Fruit fly (Drosophila melanogaster) whole organism, embryonic: Measurements from ENCODE around the gene CG9184.

Experiments
- Asciz ChIP-seq: fragments of 200-800 bp; sonication (Bioruptor generic); optimal IDR thresholded peaks from 2 replicates; lab custom pipeline; 2017; ENCODE audit warnings: missing biosample characterization, mild to moderate bottlenecking, missing genetic modification characterization, missing genetic modification reagents
- BtbVII ChIP-seq: fragments of 200-800 bp; sonication (Bioruptor generic); optimal IDR thresholded peaks from 3 replicates; lab custom pipeline; 2017; ENCODE audit warnings: missing biosample characterization, mild to moderate bottlenecking, missing genetic modification characterization
- CG10431 ChIP-seq: fragments of 200-800 bp; sonication (Bioruptor generic); optimal IDR thresholded peaks from 3 replicates; lab custom pipeline; 2018; ENCODE audit warnings: missing biosample characterization, mild to moderate bottlenecking, missing genetic modification characterization
- CG10462 ChIP-seq: fragments of 200-800 bp; sonication (Bioruptor generic); optimal IDR thresholded peaks from 2 replicates; lab custom pipeline; 2016; ENCODE audit warnings: missing biosample characterization, missing genetic modification characterization
- CG11695 ChIP-seq: fragments of 200-800 bp; sonication (Bioruptor generic); IDR thresholded peaks from 3 replicates; pipeline ENCODE4 v1.3.6; 2022; ENCODE audit warnings: missing biosample characterization, missing genetic modification characterization
- CG13287 ChIP-seq: fragments of 200-800 bp; sonication (Bioruptor generic); IDR thresholded peaks from 2 replicates; pipeline ENCODE4 v1.3.6; 2022; ENCODE audit warnings: missing biosample characterization, missing genetic modification characterization; ENCODE audit not compliant: partially characterized antibody
- CG14014 ChIP-seq: fragments of 200-800 bp; sonication (Bioruptor generic); IDR thresholded peaks from 2 replicates; pipeline ENCODE4 v1.3.6; 2022; ENCODE audit warnings: missing biosample characterization, missing genetic modification characterization
- CG1602 ChIP-seq: fragments of 200-800 bp; sonication (Bioruptor generic); optimal IDR thresholded peaks from 3 replicates; lab custom pipeline; 2016; ENCODE audit warnings: missing biosample characterization, missing genetic modification characterization
- CG17612 ChIP-seq: fragments of 200-800 bp; sonication (Bioruptor generic); IDR thresholded peaks from 2 replicates; pipeline ENCODE4 v1.3.6; 2022; ENCODE audit warnings: missing biosample characterization, missing genetic modification characterization
- CG18476 ChIP-seq: fragments of 200-800 bp; sonication (Bioruptor generic); optimal IDR thresholded peaks from 2 replicates; lab custom pipeline; 2016; ENCODE audit warnings: missing biosample characterization, mild to moderate bottlenecking, missing genetic modification characterization
- CG3726 ChIP-seq: fragments of 200-800 bp; sonication (Bioruptor generic); IDR thresholded peaks from 3 replicates; pipeline ENCODE4, ENCODE4 v1.3.6; 2022; ENCODE audit warnings: missing biosample characterization, missing genetic modification characterization
- CG6654 ChIP-seq: fragments of 200-800 bp; sonication (Bioruptor generic); optimal IDR thresholded peaks from 2 replicates; lab custom pipeline; 2017; ENCODE audit warnings: missing biosample characterization, mild to moderate bottlenecking, missing genetic modification characterization
- CG7556 ChIP-seq: fragments of 200-800 bp; sonication (Bioruptor generic); optimal IDR thresholded peaks from 2 replicates; lab custom pipeline; 2017; ENCODE audit warnings: missing biosample characterization, mild to moderate bottlenecking, missing genetic modification characterization
- CG7786 ChIP-seq: fragments of 200-800 bp; sonication (Bioruptor generic); optimal IDR thresholded peaks from 2 replicates; lab custom pipeline; 2016; ENCODE audit warnings: missing biosample characterization, missing genetic modification characterization
- CG7928 ChIP-seq: fragments of 200-800 bp; sonication (Bioruptor generic); optimal IDR thresholded peaks from 2 replicates; lab custom pipeline; 2017; ENCODE audit warnings: missing biosample characterization, mild to moderate bottlenecking, missing genetic modification characterization
- CG8290 ChIP-seq, 3 experiments: fragments of 200-800 bp; sonication (Bioruptor generic); optimal IDR thresholded peaks; 2 replicates each; lab custom pipeline; 2016 to 2019; ENCODE audit warnings: missing biosample characterization in 3 of 3, missing genetic modification characterization in 3 of 3, mild to moderate bottlenecking in 2 of 3, moderate library complexity in 1 of 3
- CG8924 ChIP-seq: fragments of 200-800 bp; optimal IDR thresholded peaks from 3 replicates; lab custom pipeline; 2019; ENCODE audit warnings: missing biosample characterization, mild to moderate bottlenecking, missing genetic modification characterization, moderate library complexity
- CG9727 ChIP-seq: fragments of 200-800 bp; sonication (Bioruptor generic); optimal IDR thresholded peaks from 3 replicates; lab custom pipeline; 2017; ENCODE audit warnings: missing biosample characterization, mild to moderate bottlenecking, missing genetic modification characterization
- CkIIα-i1 ChIP-seq: fragments of 200-800 bp; sonication (Bioruptor generic); IDR thresholded peaks from 2 replicates; pipeline ENCODE4 v1.3.6; 2022; ENCODE audit warnings: missing biosample characterization, missing genetic modification characterization
- HHEX ChIP-seq: fragments of 200-800 bp; sonication (Bioruptor generic); optimal IDR thresholded peaks from 3 replicates; lab custom pipeline; 2017; ENCODE audit warnings: missing biosample characterization, mild to moderate bottlenecking, missing genetic modification characterization, missing genetic modification reagents
- HLH3B ChIP-seq: fragments of 200-800 bp; sonication (Bioruptor generic); IDR thresholded peaks from 2 replicates; pipeline ENCODE4 v1.3.6; 2022; ENCODE audit warnings: missing biosample characterization, missing genetic modification characterization
- HLH4C ChIP-seq: fragments of 200-800 bp; sonication (Bioruptor generic); IDR thresholded peaks from 3 replicates; pipeline ENCODE4 v1.3.6; 2022; ENCODE audit warnings: missing biosample characterization, missing genetic modification characterization; ENCODE audit not compliant: partially characterized antibody
- Hmx ChIP-seq: fragments of 200-800 bp; sonication (Bioruptor generic); optimal IDR thresholded peaks from 2 replicates; lab custom pipeline; 2016; ENCODE audit warnings: missing biosample characterization, missing genetic modification characterization
- Hsf ChIP-seq: fragments of 200-800 bp; sonication (Bioruptor generic); optimal IDR thresholded peaks from 3 replicates; lab custom pipeline; 2016; ENCODE audit warnings: missing biosample characterization, missing genetic modification characterization
- Lim3 ChIP-seq: fragments of 200-800 bp; sonication (Bioruptor generic); IDR thresholded peaks from 2 replicates; pipeline ENCODE4 v1.3.6; 2022; ENCODE audit warnings: missing biosample characterization, missing genetic modification characterization
- NC2α ChIP-seq: fragments of 200-800 bp; sonication (Bioruptor generic); optimal IDR thresholded peaks from 2 replicates; lab custom pipeline; 2016; ENCODE audit warnings: missing biosample characterization, missing genetic modification characterization
- NK7.1 ChIP-seq: fragments of 200-800 bp; sonication (Bioruptor generic); optimal IDR thresholded peaks from 3 replicates; lab custom pipeline; 2016; ENCODE audit warnings: missing biosample characterization, missing genetic modification characterization
- Poxn ChIP-seq: fragments of 200-800 bp; sonication (Bioruptor generic); IDR thresholded peaks from 2 replicates; pipeline ENCODE4 v1.3.6; 2022; ENCODE audit warnings: missing biosample characterization, missing genetic modification characterization
- Ssrp ChIP-seq: fragments of 200-800 bp; sonication (Bioruptor generic); optimal IDR thresholded peaks from 2 replicates; lab custom pipeline; 2018; ENCODE audit warnings: missing biosample characterization, mild to moderate bottlenecking, missing genetic modification characterization, moderate library complexity
- Xbp1 ChIP-seq: fragments of 200-800 bp; sonication (Bioruptor generic); optimal IDR thresholded peaks from 3 replicates; lab custom pipeline; 2016; ENCODE audit warnings: missing biosample characterization, mild to moderate bottlenecking, missing genetic modification characterization
- al ChIP-seq: fragments of 200-800 bp; sonication (Bioruptor generic); IDR thresholded peaks from 2 replicates; pipeline ENCODE4 v1.3.6; 2022; ENCODE audit warnings: missing biosample characterization, missing genetic modification characterization
- bab2 ChIP-seq: fragments of 200-800 bp; sonication (Bioruptor generic); optimal IDR thresholded peaks from 2 replicates; lab custom pipeline; 2016; ENCODE audit warnings: missing biosample characterization, missing genetic modification characterization
- chm ChIP-seq: fragments of 200-800 bp; sonication (Bioruptor generic); IDR thresholded peaks from 2 replicates; pipeline ENCODE4 v1.3.6; 2022; ENCODE audit warnings: missing biosample characterization, missing genetic modification characterization
- crol ChIP-seq: fragments of 200-800 bp; sonication (Bioruptor generic); IDR thresholded peaks from 2 replicates; pipeline ENCODE4 v1.3.6; 2022; ENCODE audit warnings: missing biosample characterization, missing genetic modification characterization
- dm ChIP-seq: fragments of 200-800 bp; sonication (Bioruptor generic); optimal IDR thresholded peaks from 3 replicates; lab custom pipeline; 2016; ENCODE audit warnings: missing biosample characterization, missing genetic modification characterization
- en ChIP-seq: fragments of 200-800 bp; sonication (Bioruptor generic); optimal IDR thresholded peaks from 2 replicates; lab custom pipeline; 2016; ENCODE audit warnings: missing biosample characterization, missing genetic modification characterization
- exex ChIP-seq: fragments of 200-800 bp; sonication (Bioruptor generic); optimal IDR thresholded peaks from 4 replicates; lab custom pipeline; 2018; ENCODE audit warnings: missing biosample characterization, mild to moderate bottlenecking, missing genetic modification characterization, moderate library complexity
- fd64A ChIP-seq: fragments of 200-800 bp; sonication (Bioruptor generic); optimal IDR thresholded peaks from 3 replicates; lab custom pipeline; 2018; ENCODE audit warnings: missing biosample characterization, mild to moderate bottlenecking, missing genetic modification characterization
- gro ChIP-seq: fragments of 200-800 bp; sonication (Bioruptor generic); optimal IDR thresholded peaks from 2 replicates; lab custom pipeline; 2016; ENCODE audit warnings: missing biosample characterization, missing genetic modification characterization
- hb ChIP-seq: fragments of 200-800 bp; sonication (Bioruptor generic); IDR thresholded peaks from 3 replicates; pipeline ENCODE4 v1.3.6; 2022; ENCODE audit warnings: missing biosample characterization, missing genetic modification characterization; ENCODE audit not compliant: partially characterized antibody
- hbn ChIP-seq: fragments of 200-800 bp; sonication (Bioruptor generic); IDR thresholded peaks from 2 replicates; pipeline ENCODE4 v1.3.6; 2022; ENCODE audit warnings: missing biosample characterization, missing genetic modification characterization; ENCODE audit not compliant: partially characterized antibody
- scrt ChIP-seq: fragments of 200-800 bp; sonication (Bioruptor generic); optimal IDR thresholded peaks from 2 replicates; lab custom pipeline; 2018; ENCODE audit warnings: missing biosample characterization, mild to moderate bottlenecking, missing genetic modification characterization, moderate library complexity
- slp2 ChIP-seq: fragments of 200-800 bp; sonication (Bioruptor generic); optimal IDR thresholded peaks from 2 replicates; lab custom pipeline; 2016; ENCODE audit warnings: missing biosample characterization, missing genetic modification characterization
- sqz ChIP-seq: fragments of 200-800 bp; sonication (Bioruptor generic); optimal IDR thresholded peaks from 3 replicates; lab custom pipeline; 2018; ENCODE audit warnings: missing biosample characterization, mild to moderate bottlenecking, missing genetic modification characterization
- trh ChIP-seq: fragments of 200-800 bp; sonication (Bioruptor generic); optimal IDR thresholded peaks from 2 replicates; lab custom pipeline; 2016; ENCODE audit warnings: missing biosample characterization, missing genetic modification characterization
- ttk ChIP-seq: fragments of 200-800 bp; sonication (Bioruptor generic); IDR thresholded peaks from 2 replicates; pipeline ENCODE4 v2.1.2; 2022; ENCODE audit warnings: missing biosample characterization, missing genetic modification characterization
- unpg ChIP-seq: fragments of 200-800 bp; sonication (Bioruptor generic); optimal IDR thresholded peaks from 3 replicates; lab custom pipeline; 2018; ENCODE audit warnings: missing biosample characterization, mild to moderate bottlenecking, missing genetic modification characterization, moderate library complexity
- zen ChIP-seq: fragments of 200-800 bp; sonication (Bioruptor generic); optimal IDR thresholded peaks from 3 replicates; lab custom pipeline; 2018; ENCODE audit warnings: missing biosample characterization, mild to moderate bottlenecking, missing genetic modification characterization, moderate library complexity

Gene CG9184

DNA sequence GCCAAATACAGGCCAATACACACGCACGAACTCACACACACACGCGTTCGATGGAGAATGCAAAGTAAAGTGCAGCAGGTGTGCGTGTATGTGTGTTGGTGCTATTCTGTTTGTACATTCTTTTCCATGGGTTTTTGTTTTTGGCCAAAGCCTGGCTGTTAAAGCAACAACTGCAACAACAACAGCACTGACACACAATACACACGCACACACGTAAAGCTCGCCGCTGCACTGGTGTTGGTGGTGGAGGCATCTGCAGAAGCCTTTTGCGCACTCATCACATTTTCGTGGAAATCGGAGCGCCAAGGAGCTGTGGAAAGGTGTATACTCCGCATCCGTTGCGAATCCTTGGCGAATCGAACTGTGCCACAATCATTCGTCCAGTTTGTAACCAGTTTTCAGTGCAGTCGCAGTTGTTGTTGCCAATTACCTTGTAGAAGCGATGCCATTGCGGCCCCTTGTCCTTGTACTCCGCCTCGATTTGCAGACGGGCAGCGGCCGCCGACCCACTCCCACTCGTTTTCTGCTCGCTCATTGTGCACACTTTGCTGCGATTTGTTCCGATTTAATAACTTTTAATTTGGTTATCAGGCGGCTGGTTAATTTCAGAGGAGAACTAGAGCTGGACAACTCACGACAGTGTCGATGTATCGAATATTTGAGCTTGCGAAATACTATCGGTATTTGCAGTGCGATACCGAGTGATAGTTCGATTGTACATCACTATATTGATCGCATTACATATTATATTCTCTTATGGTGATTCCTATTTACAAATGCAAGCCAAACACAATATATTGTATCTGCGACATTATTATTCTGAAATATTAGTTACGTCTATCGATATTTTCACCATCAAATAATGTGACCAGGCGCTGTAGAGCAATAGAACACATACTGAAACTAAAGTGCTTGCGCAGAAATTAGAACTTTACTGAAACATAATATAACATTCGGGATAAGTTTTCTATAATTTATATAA, 27.6 kb upstream of the CG9184 start (continued):
- TF ChIP-seq CG14014 (GFP tag; lab: Robert Waterston, UW) (0 out of 2 replicates have a peak, but pooled peaks have one; percentile 9), hbn (GFP tag; lab: Robert Waterston, UW) (peak; percentile 96), Asciz (GFP tag; lab: Kevin White, UChicago) (no peak), Xbp1 (GFP tag; lab: Kevin White, UChicago) (peak; percentile 46), CkIIα-i1 (GFP tag; lab: Robert Waterston, UW) (no peak), exex (tag; lab: Kevin White, UChicago) (no peak), HLH4C (peak; percentile 97), CG18476 (no peak), scrt (GFP tag; lab: Kevin White, UChicago) (peak; percentile 15), crol (GFP tag; lab: Robert Waterston, UW) (no peak), chm (no peak), Ssrp (tag; lab: Kevin White, UChicago) (peak; percentile 6), HHEX (GFP tag; lab: Kevin White, UChicago) (no peak), zen (peak; percentile 13), CG6654 (GFP tag; lab: Kevin White, UChicago) (no peak), Lim3 (no peak), CG10431 (GFP tag; lab: Kevin White, UChicago) (no peak), gro (GFP tag; lab: Kevin White, UChicago) (peak; percentile 34), sqz (GFP tag; lab: Kevin White, UChicago) (no peak), NC2α (GFP tag; lab: Kevin White, UChicago) (no peak), Poxn (GFP tag; lab: Robert Waterston, UW) (no peak), Hsf (peak; percentile 49), CG8290 (GFP tag; optimal IDR thresholded peaks at IDR 0.05; lab: Kevin White, UChicago) (peak; percentile 39), CG8290 (tag; optimal IDR thresholded peaks at IDR 0.05; lab: Kevin White, UChicago) (peak in 1 of 2 experiments; percentile 77), dm (GFP tag; lab: Kevin White, UChicago) (no peak), al (GFP tag; lab: Robert Waterston, UW) (peak; percentile 19; the same call in 1 of the 2 replicates), hb (peak; percentile 98), fd64A (GFP tag; lab: Kevin White, UChicago) (no peak), BtbVII (GFP tag; lab: Kevin White, UChicago) (no peak), CG11695 (GFP tag; lab: Robert Waterston, UW) (no peak), ttk (GFP tag; lab: Robert Waterston, UW) (no peak), CG10462 (GFP tag; lab: Kevin White, UChicago) (no peak), Hmx (GFP tag; lab: Kevin White, UChicago) (peak; percentile 12), CG17612 (no peak), CG3726 (GFP tag; lab: Robert Waterston, UW) (no peak), en (GFP tag; lab: Kevin White, UChicago) (no peak), CG7556 (GFP tag; lab: Kevin White, UChicago) (no peak), CG7786 (GFP tag; lab: Kevin White, UChicago) (peak; percentile 1), trh (no peak), CG1602 (GFP tag; lab: Kevin White, UChicago) (peak; percentile 40), NK7.1 (GFP tag; lab: Kevin White, UChicago) (no peak), CG13287 (GFP tag; lab: Robert Waterston, UW) (peak; percentile 98), bab2 (GFP tag; lab: Kevin White, UChicago) (peak; percentile 13), CG7928 (no peak), CG9727 (GFP tag; lab: Kevin White, UChicago) (peak; percentile 35), slp2 (GFP tag; lab: Kevin White, UChicago) (peak; percentile 7), unpg (no peak), HLH3B (GFP tag; lab: Robert Waterston, UW) (no peak), CG8924 (tag; lab: Kevin White, UChicago) (peak; percentile 42)
